Worm (Caenorhabditis elegans) whole organism, young adult: ENCODE results near the gene H04M03.11.

ENCODE experiments used
- F22D6.2 ChIP-seq: sonication (generic microtip); optimal IDR thresholded peaks from 2 replicates; lab custom pipeline; 2016; ENCODE audit warnings: mild to moderate bottlenecking, missing genetic modification characterization, missing compliant biosample characterization
- F49E8.2 ChIP-seq: sonication (generic microtip); optimal IDR thresholded peaks from 3 replicates; lab custom pipeline; 2017; ENCODE audit warnings: missing genetic modification characterization, mild to moderate bottlenecking, missing compliant biosample characterization, antibody characterized with exemption, moderate library complexity; ENCODE audit not compliant: insufficient read depth
- K12H6.12 ChIP-seq: fragments of 200-800 bp; sonication (Bioruptor generic); optimal IDR thresholded peaks from 2 replicates; lab custom pipeline; 2018; ENCODE audit warnings: mild to moderate bottlenecking, missing genetic modification characterization, missing compliant biosample characterization
- Y95B8A.8 ChIP-seq: fragments of 200-800 bp; sonication (Bioruptor generic); IDR thresholded peaks from 2 replicates; pipeline ENCODE4 v1.3.6; 2022; ENCODE audit warnings: missing genetic modification reagents, missing genetic modification characterization, missing compliant biosample characterization
- cebp-1 ChIP-seq, 2 experiments: fragments of 200-800 bp in 1 of 2; sonication (Bioruptor generic) in 1 of 2; sonication (generic microtip) in 1 of 2; IDR thresholded peaks in 1 of 2; optimal IDR thresholded peaks in 1 of 2; 2 replicates each; pipeline versions ENCODE4 v1.3.6 to Lab custom; 2017 to 2022; ENCODE audit warnings: missing compliant biosample characterization in 2 of 2, missing genetic modification characterization in 2 of 2, mild to moderate bottlenecking in 1 of 2, missing genetic modification reagents in 1 of 2, moderate library complexity in 1 of 2
- egrh-3 ChIP-seq: fragments of 200-800 bp; sonication (Bioruptor generic); IDR thresholded peaks from 2 replicates; pipeline ENCODE4 v1.3.6; 2022; ENCODE audit warnings: missing genetic modification reagents, missing genetic modification characterization, missing compliant biosample characterization
- him-1 ChIP-seq: sonication (generic microtip); optimal IDR thresholded peaks from 2 replicates; lab custom pipeline; 2016; ENCODE audit warnings: missing genotype, missing genetic modification reagents, missing genetic modification characterization, missing compliant biosample characterization
- lsl-1 ChIP-seq: fragments of 200-800 bp; sonication (Bioruptor generic); optimal IDR thresholded peaks from 2 replicates; lab custom pipeline; 2018; ENCODE audit warnings: mild to moderate bottlenecking, missing genetic modification characterization, moderate library complexity, missing compliant biosample characterization
- mes-4 ChIP-seq: sonication (generic microtip); optimal IDR thresholded peaks from 2 replicates; lab custom pipeline; 2016; ENCODE audit warnings: missing genotype, missing genetic modification characterization, missing compliant biosample characterization
- pha-4 ChIP-seq: fragments of 150-350 bp; sonication (generic microtip); optimal IDR thresholded peaks from 2 replicates; lab custom pipeline; 2014; ENCODE audit warnings: missing biosample characterization, missing genetic modification reagents, missing genetic modification characterization
- rec-8 ChIP-seq, 2 experiments: sonication (generic microtip); optimal IDR thresholded peaks; 2 replicates each; lab custom pipeline; 2016; ENCODE audit warnings: mild to moderate bottlenecking in 2 of 2, missing genetic modification characterization in 2 of 2, missing genetic modification reagents in 2 of 2, missing genotype in 2 of 2, missing biosample characterization in 1 of 2, missing compliant biosample characterization in 1 of 2, moderate library complexity in 1 of 2
- unc-130 ChIP-seq: sonication (generic microtip); optimal IDR thresholded peaks from 2 replicates; lab custom pipeline; 2016; ENCODE audit warnings: missing genetic modification reagents, missing genetic modification characterization, missing compliant biosample characterization
- unc-62 ChIP-seq: fragments of 150-350 bp; optimal IDR thresholded peaks from 2 replicates; lab custom pipeline; 2014; ENCODE audit warnings: missing biosample characterization, missing genetic modification reagents, missing genetic modification characterization
- ztf-28 ChIP-seq: fragments of 200-800 bp; sonication (Bioruptor generic); IDR thresholded peaks from 2 replicates; pipeline ENCODE4 v1.3.6; 2022; ENCODE audit warnings: missing genetic modification reagents, missing genetic modification characterization, missing compliant biosample characterization

ce11 chrIV:5891265-5891664 lies 6.9 kb upstream of the H04M03.11 start, which contains the start of gene H04M03.3:
- TF ChIP-seq unc-130 (GFP tag; lab: Kevin White, UChicago) (no peak), mes-4 (tag; lab: Kevin White, UChicago) (no peak), unc-62 (no peak), egrh-3 (no peak), F22D6.2 (tag; lab: Kevin White, UChicago) (no peak), F49E8.2 (no peak), pha-4 (tag; lab: Kevin White, UChicago) (no peak), cebp-1 (GFP tag; IDR thresholded peaks at IDR 0.05; lab: Robert Waterston, UW) (no peak), cebp-1 (tag; optimal IDR thresholded peaks at IDR 0.05; lab: Kevin White, UChicago) (no peak), ztf-28 (no peak), K12H6.12 (tag; lab: Kevin White, UChicago) (no peak), rec-8 (tag; optimal IDR thresholded peaks at IDR 0.05; lab: Kevin White, UChicago) (no peak), Y95B8A.8 (GFP tag; lab: Robert Waterston, UW) (no peak), lsl-1 (GFP tag; lab: Kevin White, UChicago) (no peak), him-1 (tag; lab: Kevin White, UChicago) (no peak)
